Worm (Caenorhabditis elegans): ENCODE data around the gene T03F7.7.

- TF ChIP-seq nhr-77 (tag; optimal IDR thresholded peaks at IDR 0.05) (no peak), snpc-4 (tag; optimal IDR thresholded peaks at IDR 0.05) (no peak), lin-13 (GFP tag; optimal IDR thresholded peaks at IDR 0.05) (no peak), elt-3 (tag; optimal IDR thresholded peaks at IDR 0.05) (no peak), ama-1 (optimal IDR thresholded peaks at IDR 0.05) (no peak), ZK546.5 (tag; optimal IDR thresholded peaks at IDR 0.05) (no peak), blmp-1 (tag; optimal IDR thresholded peaks at IDR 0.05; ENCODE audit: insufficient read depth) (no peak), zag-1 (tag; optimal IDR thresholded peaks at IDR 0.05) (no peak), C34F6.9 (tag; optimal IDR thresholded peaks at IDR 0.05) (no peak), R02D3.7 (tag; optimal IDR thresholded peaks at IDR 0.05) (no peak), ztf-4 (tag; optimal IDR thresholded peaks at IDR 0.05) (no peak)
These were observed 5.6 kb downstream of the T03F7.7 start, which contains the start of gene cutl-18 for ce11 chrV:11316801-11317200.
